Worm (Caenorhabditis elegans) whole organism, early embryonic: Measurements from ENCODE around the gene ZC239.17.
"Not testable (repeated sequence)": the region's sequence is repeated elsewhere in the genome, so short reads cannot be mapped to it uniquely, and the experiment has no call there.

Experiments used
- hmg-4 ChIP-seq: fragments of 200-800 bp; sonication (Bioruptor generic); optimal IDR thresholded peaks from 2 replicates; lab custom pipeline; 2018; ENCODE audit warnings: mild to moderate bottlenecking, missing genetic modification characterization, missing compliant biosample characterization
- scrt-1 ChIP-seq: fragments of 200-800 bp; sonication (Bioruptor generic); IDR thresholded peaks from 2 replicates; pipeline ENCODE4 v1.3.6; 2022; ENCODE audit warnings: missing genetic modification characterization, missing compliant biosample characterization
- tbx-37 ChIP-seq: fragments of 200-800 bp; sonication (Bioruptor generic); conservative IDR thresholded peaks from 2 replicates; pipeline ENCODE4 v1.3.6; 2022; ENCODE audit warnings: missing genetic modification reagents, missing genetic modification characterization, missing compliant biosample characterization

ZC239.17 gene

DNA sequence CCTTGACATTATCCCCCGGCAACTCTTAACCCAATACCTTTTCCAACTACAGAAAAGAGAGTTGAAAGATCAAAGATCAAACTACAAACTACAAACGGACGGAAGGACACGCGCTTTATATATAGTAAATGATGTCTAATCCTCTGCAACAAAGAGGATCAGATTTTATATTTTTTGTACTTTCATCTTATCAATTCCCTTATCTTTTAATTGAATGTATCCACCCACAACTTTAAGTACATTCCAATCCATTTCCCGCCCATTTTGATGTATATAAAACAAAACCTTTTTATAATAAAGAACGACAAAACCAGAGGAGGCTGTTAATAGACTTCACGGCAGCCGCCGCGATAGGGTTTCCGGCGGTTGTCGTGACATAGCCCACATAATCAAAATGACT, 48.0 kb downstream of the ZC239.17 start, which contains the start of gene sri-40:
sri-40 (plus strand) TSS at position 301 of the 400 bp plus-strand sequence.
- not testable (repeated sequence) for TF ChIP-seq tbx-37 (GFP tag; lab: Robert Waterston, UW); hmg-4 (GFP tag; lab: Kevin White, UChicago); scrt-1 (GFP tag; lab: Robert Waterston, UW)
